Worm (Caenorhabditis elegans): ENCODE measurements around the gene Y57A10A.4.
"Not testable (repeated sequence)": the region's sequence is repeated elsewhere in the genome, so short reads cannot be mapped to it uniquely, and the experiment has no call there.

Gene Y57A10A.4

ce11 chrII:12150227-12150626 lies 1.5 kb upstream of the Y57A10A.4 start:
- TF ChIP-seq bed-3 (GFP tag; optimal IDR thresholded peaks at IDR 0.05) (no peak), zip-8 (tag; optimal IDR thresholded peaks at IDR 0.05) (peak; percentile 32)

DNA sequence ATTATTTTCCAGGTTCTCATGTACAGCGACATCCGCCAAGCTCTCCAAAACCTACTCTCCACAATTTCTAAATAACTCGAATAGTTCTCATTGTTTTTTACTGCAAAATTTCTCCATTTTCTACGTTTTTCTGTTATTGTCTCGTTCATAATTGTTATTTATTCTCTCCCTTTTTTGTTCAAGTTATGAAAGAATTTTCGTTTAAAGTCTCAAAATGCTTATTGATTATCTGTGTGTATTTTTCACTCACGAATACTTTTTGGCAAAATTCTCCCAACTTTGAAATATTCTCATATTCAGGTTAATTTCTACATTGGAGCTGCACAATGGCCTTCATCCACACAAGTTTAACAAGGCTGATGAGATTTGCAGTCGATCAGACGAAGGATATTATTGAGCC lies 2.4 kb downstream of the Y57A10A.4 start, which contains the start of gene Y57A10A.5:
TSS of gene Y57A10A.5 (plus strand) at position 301 of the 400 bp plus-strand sequence.
- TF ChIP-seq nhr-12, unc-39, mls-2 (tag; optimal IDR thresholded peaks at IDR 0.05): not testable (repeated sequence)

DNA sequence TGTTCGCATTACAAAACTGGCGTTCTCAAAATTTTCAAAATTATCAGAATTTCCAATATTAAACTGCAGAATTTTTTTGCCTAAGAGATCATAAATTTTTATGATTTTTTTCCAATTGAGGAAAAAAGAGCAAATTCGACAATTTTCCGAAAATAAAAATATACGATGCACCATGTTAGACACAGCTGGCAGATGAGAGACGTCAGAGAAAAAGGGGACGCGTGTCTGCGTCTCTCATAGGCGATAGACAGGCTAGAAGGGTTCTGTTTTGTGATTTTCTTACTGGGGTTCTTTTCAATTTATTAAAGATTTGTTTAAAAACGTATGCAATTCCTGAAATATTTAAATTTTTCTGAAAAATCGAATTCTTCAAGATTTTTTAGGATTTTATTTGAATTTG lies 11.3 kb downstream of the Y57A10A.4 start:
- TF ChIP-seq lsy-2 (tag; optimal IDR thresholded peaks at IDR 0.05) = peak; percentile 19
- TF ChIP-seq unc-120 (tag; optimal IDR thresholded peaks at IDR 0.05; ENCODE audit: poor library complexity, severe bottlenecking) = no peak

DNA sequence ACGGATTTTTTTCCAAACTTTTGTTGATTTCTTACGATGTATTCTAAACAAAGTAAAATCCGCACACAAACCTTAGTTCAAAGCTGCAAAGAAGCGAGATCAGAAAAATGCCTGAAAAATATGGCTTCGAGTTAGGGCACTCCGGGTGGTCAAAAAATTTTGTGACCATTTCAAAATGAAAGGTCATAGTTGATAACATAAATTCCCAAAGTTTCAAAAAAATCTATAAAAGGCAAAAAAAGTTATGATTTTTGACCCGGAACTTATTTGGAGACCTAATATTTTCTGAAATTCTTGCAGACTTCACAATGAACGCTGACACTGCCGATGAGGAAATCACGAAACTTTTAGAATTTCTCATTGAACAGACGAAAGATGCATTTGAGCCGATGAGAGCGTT lies 12.8 kb downstream of the Y57A10A.4 start, which contains the start of gene Y57A10A.8:
TSS of gene Y57A10A.8 (plus strand) at position 301 of the 400 bp plus-strand sequence.
- TF ChIP-seq elt-1 (tag; optimal IDR thresholded peaks at IDR 0.05; ENCODE audit: borderline replicate concordance, insufficient read depth); nhr-76 (tag; optimal IDR thresholded peaks at IDR 0.05); cnd-1 (tag; optimal IDR thresholded peaks at IDR 0.05): not testable (repeated sequence)

ce11 chrII:12169487-12170128 lies 17.9 kb downstream of the Y57A10A.4 start:
- TF ChIP-seq mab-5 (tag; optimal IDR thresholded peaks at IDR 0.05) = no peak
- TF ChIP-seq sem-2 (GFP tag; optimal IDR thresholded peaks at IDR 0.05) = no peak
- TF ChIP-seq blmp-1 (tag; optimal IDR thresholded peaks at IDR 0.05) = no peak
- TF ChIP-seq ceh-83 (GFP tag; optimal IDR thresholded peaks at IDR 0.05) = no peak

DNA sequence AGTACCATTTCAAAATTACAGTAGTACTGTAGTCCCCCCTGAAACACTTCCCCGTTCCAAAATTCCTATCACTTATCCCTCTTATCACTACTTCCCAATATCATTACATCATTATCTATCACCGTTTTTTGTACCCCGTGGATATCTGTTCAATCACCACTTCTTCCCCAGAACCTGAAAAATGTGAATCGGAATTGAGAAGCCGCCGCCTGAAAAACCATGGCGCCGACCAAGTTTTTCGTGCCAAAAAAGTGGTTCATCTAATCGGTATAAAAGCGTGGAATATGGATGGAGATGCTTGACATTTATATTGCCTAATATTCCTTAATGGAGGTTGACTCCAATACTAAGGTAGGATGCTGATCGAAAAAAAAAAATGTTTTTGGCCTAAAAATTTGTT lies 20.5 kb downstream of the Y57A10A.4 start, which contains the start of gene rol-1:
TSS of gene rol-1 (plus strand) at position 301 of the 400 bp plus-strand sequence.
- TF ChIP-seq drap-1 (GFP tag; optimal IDR thresholded peaks at IDR 0.05) (no peak), blmp-1 (tag; optimal IDR thresholded peaks at IDR 0.05) (no peak), ceh-83 (GFP tag; optimal IDR thresholded peaks at IDR 0.05) (no peak), elt-1 (tag; optimal IDR thresholded peaks at IDR 0.05; ENCODE audit: borderline replicate concordance, insufficient read depth) (no peak), ceh-39 (tag; optimal IDR thresholded peaks at IDR 0.05) (no peak), ztf-11 (tag; optimal IDR thresholded peaks at IDR 0.05) (no peak), mls-2 (tag; optimal IDR thresholded peaks at IDR 0.05) (no peak), hlh-1 (tag; optimal IDR thresholded peaks at IDR 0.05) (no peak), ham-2 (GFP tag; optimal IDR thresholded peaks at IDR 0.05) (no peak), nhr-2 (tag; optimal IDR thresholded peaks at IDR 0.05) (no peak), mep-1 (tag; optimal IDR thresholded peaks at IDR 0.05) (no peak), nhr-237 (tag; optimal IDR thresholded peaks at IDR 0.05) (no peak), lin-13 (tag; optimal IDR thresholded peaks at IDR 0.05) (no peak), nhr-28 (tag; optimal IDR thresholded peaks at IDR 0.05) (no peak), sem-2 (GFP tag; optimal IDR thresholded peaks at IDR 0.05) (no peak), unc-62 (GFP tag; optimal IDR thresholded peaks at IDR 0.05) (no peak), bed-3 (GFP tag; optimal IDR thresholded peaks at IDR 0.05) (no peak), tbx-8 (GFP tag; optimal IDR thresholded peaks at IDR 0.05) (no peak)

- TF ChIP-seq unc-62 (GFP tag; optimal IDR thresholded peaks at IDR 0.05) = no peak
- no peak for TF ChIP-seq nhr-76 (tag; optimal IDR thresholded peaks at IDR 0.05)
- no peak for TF ChIP-seq bed-3 (GFP tag; optimal IDR thresholded peaks at IDR 0.05)
- TF ChIP-seq mls-2 (tag; optimal IDR thresholded peaks at IDR 0.05) = no peak
- no peak for TF ChIP-seq lin-32 (GFP tag; optimal IDR thresholded peaks at IDR 0.05)
- TF ChIP-seq ceh-39 (tag; optimal IDR thresholded peaks at IDR 0.05) = no peak
- TF ChIP-seq M03D4.4 (tag; optimal IDR thresholded peaks at IDR 0.05) = no peak
Measured at ce11 chrII:12175398-12175797, 23.7 kb downstream of the Y57A10A.4 start.

All from whole organism, mixed stage, embryonic.